Worm (Caenorhabditis elegans): Measurements from ENCODE around the gene ZK688.11.
A peak's percentile ranks its signal among the peaks of the same experiment; 100 is the strongest.

Gene ZK688.11

ce11 chrIII:7889036-7889435 is 4.3 kb upstream of the ZK688.11 start:
- TF ChIP-seq mep-1 (tag; optimal IDR thresholded peaks at IDR 0.05) = no peak
- no peak for TF ChIP-seq ztf-11 (tag; optimal IDR thresholded peaks at IDR 0.05)
- no peak for TF ChIP-seq drap-1 (GFP tag; optimal IDR thresholded peaks at IDR 0.05)
- no peak for TF ChIP-seq nhr-12 (tag; optimal IDR thresholded peaks at IDR 0.05)

ce11 chrIII:7882900-7883299 is 1.9 kb downstream of the ZK688.11 start, which contains the start of gene ZK688.9:
ZK688.9 (minus strand) TSS chrIII:7883000.
- TF ChIP-seq unc-62 (GFP tag; optimal IDR thresholded peaks at IDR 0.05) (no peak), ham-2 (GFP tag; optimal IDR thresholded peaks at IDR 0.05) (no peak), sem-2 (GFP tag; optimal IDR thresholded peaks at IDR 0.05) (no peak), pha-4 (tag; optimal IDR thresholded peaks at IDR 0.05) (no peak), bed-3 (GFP tag; optimal IDR thresholded peaks at IDR 0.05) (no peak), flh-1 (GFP tag; optimal IDR thresholded peaks at IDR 0.05) (no peak), unc-39 (tag; optimal IDR thresholded peaks at IDR 0.05) (no peak), mep-1 (tag; optimal IDR thresholded peaks at IDR 0.05) (no peak), lin-32 (GFP tag; optimal IDR thresholded peaks at IDR 0.05) (no peak), nhr-2 (tag; optimal IDR thresholded peaks at IDR 0.05) (no peak), cnd-1 (tag; optimal IDR thresholded peaks at IDR 0.05) (no peak), snpc-4 (tag; optimal IDR thresholded peaks at IDR 0.05) (no peak)

- TF ChIP-seq hlh-1 (tag; optimal IDR thresholded peaks at IDR 0.05) (peak; percentile 75), unc-62 (GFP tag; optimal IDR thresholded peaks at IDR 0.05) (peak; percentile 46), unc-120 (tag; optimal IDR thresholded peaks at IDR 0.05; ENCODE audit: poor library complexity, severe bottlenecking) (peak; percentile 57), flh-1 (GFP tag; optimal IDR thresholded peaks at IDR 0.05) (no peak)
Measured at ce11 chrIII:7880132-7880715, 4.5 kb downstream of the ZK688.11 start.

- TF ChIP-seq nhr-2 (tag; optimal IDR thresholded peaks at IDR 0.05) (no peak), blmp-1 (tag; optimal IDR thresholded peaks at IDR 0.05) (no peak), ham-2 (GFP tag; optimal IDR thresholded peaks at IDR 0.05) (no peak), ztf-11 (tag; optimal IDR thresholded peaks at IDR 0.05) (no peak), M03D4.4 (tag; optimal IDR thresholded peaks at IDR 0.05) (no peak), ces-1 (GFP tag; optimal IDR thresholded peaks at IDR 0.05) (no peak), nhr-237 (tag; optimal IDR thresholded peaks at IDR 0.05) (no peak), flh-1 (GFP tag; optimal IDR thresholded peaks at IDR 0.05) (no peak), mep-1 (tag; optimal IDR thresholded peaks at IDR 0.05) (no peak), zip-8 (tag; optimal IDR thresholded peaks at IDR 0.05) (no peak), unc-62 (GFP tag; optimal IDR thresholded peaks at IDR 0.05) (no peak), tbx-8 (GFP tag; optimal IDR thresholded peaks at IDR 0.05) (no peak), unc-120 (tag; optimal IDR thresholded peaks at IDR 0.05; ENCODE audit: poor library complexity, severe bottlenecking) (no peak), drap-1 (GFP tag; optimal IDR thresholded peaks at IDR 0.05) (no peak), sem-2 (GFP tag; optimal IDR thresholded peaks at IDR 0.05) (no peak), mls-2 (tag; optimal IDR thresholded peaks at IDR 0.05) (no peak)
Measured at ce11 chrIII:7878852-7879329, 5.9 kb downstream of the ZK688.11 start, which contains the start of gene sup-18. sup-18 (minus strand) TSS chrIII:7878902.

- TF ChIP-seq lsy-2 (tag; optimal IDR thresholded peaks at IDR 0.05) (no peak), nhr-28 (tag; optimal IDR thresholded peaks at IDR 0.05) (no peak), bed-3 (GFP tag; optimal IDR thresholded peaks at IDR 0.05) (no peak), tbx-8 (GFP tag; optimal IDR thresholded peaks at IDR 0.05) (no peak), pha-4 (tag; optimal IDR thresholded peaks at IDR 0.05) (no peak)
Measured at ce11 chrIII:7877090-7877489, 7.7 kb downstream of the ZK688.11 start.

ce11 chrIII:7873481-7873880 is 11.3 kb downstream of the ZK688.11 start, which contains the start of gene tyr-1:
tyr-1 (plus strand) TSS chrIII:7873781.
- TF ChIP-seq tbx-8 (GFP tag; optimal IDR thresholded peaks at IDR 0.05) (no peak), nhr-2 (tag; optimal IDR thresholded peaks at IDR 0.05) (no peak), nhr-12 (tag; optimal IDR thresholded peaks at IDR 0.05) (no peak), mep-1 (tag; optimal IDR thresholded peaks at IDR 0.05) (no peak), elt-3 (tag; optimal IDR thresholded peaks at IDR 0.05) (no peak), nhr-28 (tag; optimal IDR thresholded peaks at IDR 0.05) (no peak), zip-8 (tag; optimal IDR thresholded peaks at IDR 0.05) (no peak), pha-4 (tag; optimal IDR thresholded peaks at IDR 0.05) (no peak), sptf-1 (tag; optimal IDR thresholded peaks at IDR 0.05) (no peak), drap-1 (GFP tag; optimal IDR thresholded peaks at IDR 0.05) (no peak), ces-1 (GFP tag; optimal IDR thresholded peaks at IDR 0.05) (no peak), unc-62 (GFP tag; optimal IDR thresholded peaks at IDR 0.05) (no peak), hlh-1 (tag; optimal IDR thresholded peaks at IDR 0.05) (no peak), lsy-2 (tag; optimal IDR thresholded peaks at IDR 0.05) (no peak), ham-2 (GFP tag; optimal IDR thresholded peaks at IDR 0.05) (no peak), elt-1 (tag; optimal IDR thresholded peaks at IDR 0.05; ENCODE audit: borderline replicate concordance, insufficient read depth) (no peak), ceh-39 (tag; optimal IDR thresholded peaks at IDR 0.05) (no peak)

Measured in whole organism, mixed stage, embryonic.